Worm (Caenorhabditis elegans) whole organism, L3 larva: ENCODE results near the gene tag-120.

ENCODE experiments used
- ama-1 ChIP-seq: fragments of 150-350 bp; optimal IDR thresholded peaks from 2 replicates; lab custom pipeline; 2018
- elt-1 ChIP-seq: fragments of 150-350 bp; optimal IDR thresholded peaks from 2 replicates; lab custom pipeline; 2014; ENCODE audit warnings: missing biosample characterization, missing genetic modification characterization
- lsy-12 ChIP-seq: sonication (generic microtip); optimal IDR thresholded peaks from 2 replicates; lab custom pipeline; 2016; ENCODE audit warnings: mild to moderate bottlenecking, missing genetic modification characterization, missing compliant biosample characterization
- nhr-77 ChIP-seq: fragments of 150-350 bp; optimal IDR thresholded peaks from 2 replicates; lab custom pipeline; 2014; ENCODE audit warnings: missing biosample characterization, missing genetic modification characterization

DNA sequence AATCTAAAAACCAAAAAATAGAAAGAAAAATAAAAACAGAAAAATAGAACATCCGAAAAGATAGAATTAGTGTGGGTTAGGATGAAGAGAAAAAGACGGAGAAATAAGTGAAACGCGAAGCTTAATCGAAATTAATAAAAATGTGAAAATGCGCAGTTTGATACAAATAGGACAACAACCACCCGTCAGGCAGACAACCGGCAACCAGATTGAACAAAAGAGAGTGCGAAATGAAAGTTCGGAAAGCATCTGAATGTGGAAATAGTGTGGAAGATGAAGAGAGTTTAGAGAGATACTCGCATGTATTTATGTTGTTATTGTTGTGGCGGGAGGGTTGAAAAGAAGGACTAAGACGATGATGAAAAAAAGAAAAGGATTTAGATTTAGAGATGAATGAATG is 48.8 kb upstream of the tag-120 start:
- no peak for TF ChIP-seq lsy-12 (tag; lab: Kevin White, UChicago)
- TF ChIP-seq ama-1 (lab: Kevin White, UChicago): no peak
- TF ChIP-seq elt-1 (tag; lab: Kevin White, UChicago): no peak
- TF ChIP-seq nhr-77 (tag; lab: Kevin White, UChicago): no peak
